Worm (Caenorhabditis elegans) whole organism, young adult: ENCODE data around the gene C28D4.10.

ENCODE experiments used
- B0261.1 ChIP-seq: sonication (generic microtip); optimal IDR thresholded peaks from 2 replicates; lab custom pipeline; 2016; ENCODE audit warnings: mild to moderate bottlenecking, missing genetic modification characterization, moderate library complexity, missing compliant biosample characterization
- C06A6.2 ChIP-seq: fragments of 200-800 bp; sonication (Bioruptor generic); conservative IDR thresholded peaks from 2 replicates; pipeline ENCODE4 v1.3.6; 2022; ENCODE audit warnings: missing genetic modification characterization, missing compliant biosample characterization
- D2030.7 ChIP-seq: fragments of 200-800 bp; sonication (Bioruptor generic); IDR thresholded peaks from 2 replicates; pipeline ENCODE4 v1.3.6; 2022; ENCODE audit warnings: missing genetic modification reagents, missing genetic modification characterization, missing compliant biosample characterization
- F23B12.7 ChIP-seq: sonication (generic microtip); optimal IDR thresholded peaks from 2 replicates; lab custom pipeline; 2017; ENCODE audit warnings: missing genetic modification characterization, mild to moderate bottlenecking, missing compliant biosample characterization, antibody characterized with exemption, moderate library complexity; ENCODE audit not compliant: insufficient read depth
- F57A8.1 ChIP-seq: fragments of 200-800 bp; sonication (Bioruptor generic); optimal IDR thresholded peaks from 2 replicates; lab custom pipeline; 2018; ENCODE audit warnings: mild to moderate bottlenecking, missing genetic modification characterization, moderate library complexity, missing compliant biosample characterization
- F57C9.4 ChIP-seq: sonication (generic microtip); optimal IDR thresholded peaks from 2 replicates; lab custom pipeline; 2017; ENCODE audit warnings: mild to moderate bottlenecking, missing genetic modification characterization, missing compliant biosample characterization
- K11D2.4 ChIP-seq: fragments of 200-800 bp; sonication (Bioruptor generic); IDR thresholded peaks from 2 replicates; pipeline ENCODE4 v1.3.6; 2022; ENCODE audit warnings: missing genetic modification reagents, missing genetic modification characterization, missing compliant biosample characterization
- T07F8.4 ChIP-seq: sonication (generic microtip); optimal IDR thresholded peaks from 2 replicates; lab custom pipeline; 2016; ENCODE audit warnings: mild to moderate bottlenecking, missing genetic modification characterization, moderate library complexity, missing compliant biosample characterization
- Y56A3A.18 ChIP-seq: fragments of 200-800 bp; sonication (Bioruptor generic); IDR thresholded peaks from 2 replicates; pipeline ENCODE4 v1.3.6; 2022; ENCODE audit warnings: missing genetic modification reagents, missing genetic modification characterization, missing compliant biosample characterization
- Y79H2A.3 ChIP-seq: fragments of 200-800 bp; sonication (Bioruptor generic); conservative IDR thresholded peaks from 2 replicates; pipeline ENCODE4 v1.3.6; 2022; ENCODE audit warnings: missing genetic modification reagents, missing genetic modification characterization, missing compliant biosample characterization
- aptf-3 ChIP-seq: fragments of 200-800 bp; sonication (Bioruptor generic); IDR thresholded peaks from 2 replicates; pipeline ENCODE4 v1.3.6; 2022; ENCODE audit warnings: missing genetic modification characterization, missing compliant biosample characterization
- attf-5 ChIP-seq: fragments of 200-800 bp; sonication (Bioruptor generic); optimal IDR thresholded peaks from 2 replicates; lab custom pipeline; 2018; ENCODE audit warnings: mild to moderate bottlenecking, missing genetic modification characterization, missing compliant biosample characterization
- bed-2 ChIP-seq: fragments of 200-800 bp; sonication (Bioruptor generic); IDR thresholded peaks from 2 replicates; pipeline ENCODE4 v1.3.6; 2022; ENCODE audit warnings: missing genetic modification reagents, missing genetic modification characterization, missing compliant biosample characterization
- ceh-100 ChIP-seq: fragments of 200-800 bp; sonication (Bioruptor generic); IDR thresholded peaks from 2 replicates; pipeline ENCODE4 v1.3.6; 2022; ENCODE audit warnings: missing genetic modification reagents, missing genetic modification characterization, missing compliant biosample characterization
- ceh-40 ChIP-seq: fragments of 200-800 bp; sonication (Bioruptor generic); IDR thresholded peaks from 2 replicates; pipeline ENCODE4 v1.3.6; 2022; ENCODE audit warnings: missing genetic modification characterization, missing compliant biosample characterization
- ceh-91 ChIP-seq: fragments of 200-800 bp; sonication (Bioruptor generic); IDR thresholded peaks from 2 replicates; pipeline ENCODE4 v1.3.6; 2022; ENCODE audit warnings: missing genetic modification reagents, missing genetic modification characterization, missing compliant biosample characterization
- dox-1 ChIP-seq: fragments of 200-800 bp; sonication (Bioruptor generic); IDR thresholded peaks from 2 replicates; pipeline ENCODE4 v1.3.6; 2022; ENCODE audit warnings: missing genetic modification reagents, missing genetic modification characterization, missing compliant biosample characterization
- dpl-1 ChIP-seq: fragments of 150-350 bp; optimal IDR thresholded peaks from 2 replicates; lab custom pipeline; 2014; ENCODE audit warnings: missing biosample characterization, missing genetic modification reagents, missing genetic modification characterization
- efl-1 ChIP-seq: fragments of 150-350 bp; optimal IDR thresholded peaks from 2 replicates; lab custom pipeline; 2014; ENCODE audit warnings: missing biosample characterization, missing genetic modification reagents, missing genetic modification characterization
- egl-44 ChIP-seq: fragments of 200-800 bp; sonication (Bioruptor generic); IDR thresholded peaks from 2 replicates; pipeline ENCODE4 v1.3.6; 2022; ENCODE audit warnings: missing genetic modification reagents, missing genetic modification characterization, missing compliant biosample characterization
- egrh-3 ChIP-seq: fragments of 200-800 bp; sonication (Bioruptor generic); IDR thresholded peaks from 2 replicates; pipeline ENCODE4 v1.3.6; 2022; ENCODE audit warnings: missing genetic modification reagents, missing genetic modification characterization, missing compliant biosample characterization
- hlh-26 ChIP-seq: fragments of 200-800 bp; sonication (Bioruptor generic); conservative IDR thresholded peaks from 2 replicates; pipeline ENCODE4 v1.3.6; 2022; ENCODE audit warnings: missing genetic modification reagents, missing genetic modification characterization, missing compliant biosample characterization
- hmg-20 ChIP-seq: fragments of 200-800 bp; sonication (Bioruptor generic); IDR thresholded peaks from 2 replicates; pipeline ENCODE4 v1.3.6; 2022; ENCODE audit warnings: missing genetic modification reagents, missing genetic modification characterization, missing compliant biosample characterization
- hrde-1 ChIP-seq: sonication (generic microtip); optimal IDR thresholded peaks from 2 replicates; lab custom pipeline; 2016; ENCODE audit warnings: missing genetic modification characterization, mild to moderate bottlenecking, missing compliant biosample characterization, moderate library complexity, missing genotype, missing genetic modification reagents, borderline replicate concordance
- hsf-1 ChIP-seq: fragments of 200-800 bp; sonication (Bioruptor generic); IDR thresholded peaks from 2 replicates; pipeline ENCODE4 v1.3.6; 2022; ENCODE audit warnings: missing genetic modification reagents, missing genetic modification characterization, missing compliant biosample characterization
- lin-26 ChIP-seq: fragments of 200-800 bp; sonication (Bioruptor generic); IDR thresholded peaks from 2 replicates; pipeline ENCODE4 v1.3.6; 2022; ENCODE audit warnings: missing genetic modification reagents, missing genetic modification characterization, missing compliant biosample characterization
- lin-35 ChIP-seq, 3 experiments: fragments of 150-350 bp in 2 of 3; sonication (generic microtip) in 1 of 3; optimal IDR thresholded peaks; 2 replicates each; lab custom pipeline; 2014 to 2018; ENCODE audit warnings: missing biosample characterization in 3 of 3, missing genetic modification characterization in 3 of 3, missing genetic modification reagents in 3 of 3
- lsl-1 ChIP-seq: fragments of 200-800 bp; sonication (Bioruptor generic); optimal IDR thresholded peaks from 2 replicates; lab custom pipeline; 2018; ENCODE audit warnings: mild to moderate bottlenecking, missing genetic modification characterization, moderate library complexity, missing compliant biosample characterization
- madf-10 ChIP-seq: sonication (generic microtip); optimal IDR thresholded peaks from 2 replicates; lab custom pipeline; 2016; ENCODE audit warnings: mild to moderate bottlenecking, missing genetic modification characterization, missing compliant biosample characterization
- madf-8 ChIP-seq: fragments of 200-800 bp; sonication (Bioruptor generic); conservative IDR thresholded peaks from 2 replicates; pipeline ENCODE4 v1.3.6; 2022; ENCODE audit warnings: missing genetic modification reagents, missing genetic modification characterization, missing compliant biosample characterization
- mel-28 ChIP-seq: sonication (generic microtip); optimal IDR thresholded peaks from 2 replicates; lab custom pipeline; 2016; ENCODE audit warnings: borderline replicate concordance, mild to moderate bottlenecking, missing genetic modification characterization, missing compliant biosample characterization
- mes-4 ChIP-seq: sonication (generic microtip); optimal IDR thresholded peaks from 2 replicates; lab custom pipeline; 2016; ENCODE audit warnings: missing genotype, missing genetic modification characterization, missing compliant biosample characterization
- nfyb-1 ChIP-seq: fragments of 200-800 bp; sonication (Bioruptor generic); IDR thresholded peaks from 2 replicates; pipeline ENCODE4 v1.3.6; 2022; ENCODE audit warnings: missing genetic modification reagents, missing genetic modification characterization, missing compliant biosample characterization
- nhr-27 ChIP-seq: fragments of 200-800 bp; sonication (Bioruptor generic); optimal IDR thresholded peaks from 2 replicates; lab custom pipeline; 2018; ENCODE audit warnings: mild to moderate bottlenecking, missing genetic modification characterization, moderate library complexity, missing compliant biosample characterization
- rec-8 ChIP-seq, 2 experiments: sonication (generic microtip); optimal IDR thresholded peaks; 2 replicates each; lab custom pipeline; 2016; ENCODE audit warnings: mild to moderate bottlenecking in 2 of 2, missing genetic modification characterization in 2 of 2, missing genetic modification reagents in 2 of 2, missing genotype in 2 of 2, missing biosample characterization in 1 of 2, missing compliant biosample characterization in 1 of 2, moderate library complexity in 1 of 2
- sdz-38 ChIP-seq: sonication (generic microtip); optimal IDR thresholded peaks from 2 replicates; lab custom pipeline; 2016; ENCODE audit warnings: missing genotype, missing genetic modification characterization, missing compliant biosample characterization
- sea-2 ChIP-seq: fragments of 200-800 bp; sonication (Bioruptor generic); IDR thresholded peaks from 2 replicates; pipeline ENCODE4 v1.3.6; 2022; ENCODE audit warnings: missing genetic modification characterization, missing compliant biosample characterization
- snpc-1.1 ChIP-seq: sonication (generic microtip); optimal IDR thresholded peaks from 2 replicates; lab custom pipeline; 2017; ENCODE audit warnings: missing genetic modification characterization, mild to moderate bottlenecking, missing compliant biosample characterization, antibody characterized with exemption, moderate library complexity, missing genotype, missing genetic modification reagents; ENCODE audit not compliant: insufficient read depth
- snpc-1.3 ChIP-seq: sonication (generic microtip); optimal IDR thresholded peaks from 2 replicates; lab custom pipeline; 2017; ENCODE audit warnings: missing genetic modification characterization, mild to moderate bottlenecking, missing compliant biosample characterization, antibody characterized with exemption, moderate library complexity, missing genotype, missing genetic modification reagents; ENCODE audit not compliant: insufficient read depth
- snpc-3.4 ChIP-seq: sonication (generic microtip); optimal IDR thresholded peaks from 2 replicates; lab custom pipeline; 2017; ENCODE audit warnings: missing genetic modification characterization, mild to moderate bottlenecking, missing compliant biosample characterization, antibody characterized with exemption, moderate library complexity, missing genotype, missing genetic modification reagents
- snpc-4 ChIP-seq, 5 experiments: fragments of 150-350 bp in 1 of 5; sonication (generic microtip) in 4 of 5; optimal IDR thresholded peaks; 2 replicates each; lab custom pipeline; 2014 to 2018; ENCODE audit warnings: missing genetic modification characterization in 5 of 5, missing biosample characterization in 3 of 5, antibody characterized with exemption in 2 of 5, mild to moderate bottlenecking in 2 of 5, missing compliant biosample characterization in 2 of 5, missing genotype in 2 of 5, moderate library complexity in 2 of 5, missing genetic modification reagents in 1 of 5
- sptf-2 ChIP-seq: fragments of 200-800 bp; sonication (Bioruptor generic); optimal IDR thresholded peaks from 2 replicates; lab custom pipeline; 2018; ENCODE audit warnings: mild to moderate bottlenecking, missing genetic modification characterization, missing compliant biosample characterization
- tbp1 ChIP-seq: fragments of 200-800 bp; sonication (Bioruptor generic); optimal IDR thresholded peaks from 2 replicates; lab custom pipeline; 2018; ENCODE audit warnings: mild to moderate bottlenecking, missing genetic modification characterization, missing compliant biosample characterization
- tlf-1 ChIP-seq: fragments of 200-800 bp; sonication (Bioruptor generic); optimal IDR thresholded peaks from 2 replicates; lab custom pipeline; 2018; ENCODE audit warnings: mild to moderate bottlenecking, missing genetic modification characterization, missing compliant biosample characterization
- unc-62 ChIP-seq: fragments of 150-350 bp; optimal IDR thresholded peaks from 2 replicates; lab custom pipeline; 2014; ENCODE audit warnings: missing biosample characterization, missing genetic modification reagents, missing genetic modification characterization
- ztf-22 ChIP-seq: fragments of 200-800 bp; sonication (Bioruptor generic); optimal IDR thresholded peaks from 2 replicates; lab custom pipeline; 2018; ENCODE audit warnings: mild to moderate bottlenecking, missing genetic modification characterization, moderate library complexity, missing compliant biosample characterization
- ztf-3 ChIP-seq: fragments of 200-800 bp; sonication (Bioruptor generic); optimal IDR thresholded peaks from 2 replicates; lab custom pipeline; 2018; ENCODE audit warnings: mild to moderate bottlenecking, missing genetic modification characterization, missing compliant biosample characterization

Gene C28D4.10

ce11 chrIV:9739001-9739400 lies 707 bp downstream of the C28D4.10 start (continued):
- TF ChIP-seq hrde-1 (peak; percentile 79), T07F8.4 (tag; lab: Kevin White, UChicago) (no peak), D2030.7 (GFP tag; lab: Robert Waterston, UW) (peak; percentile 45), ztf-22 (no peak), hsf-1 (GFP tag; lab: Robert Waterston, UW) (peak; percentile 66; the same call in 1 of the 2 replicates), attf-5 (GFP tag; lab: Kevin White, UChicago) (no peak), ztf-3 (GFP tag; lab: Kevin White, UChicago) (no peak), madf-10 (tag; lab: Kevin White, UChicago) (no peak), aptf-3 (no peak), tbp1 (GFP tag; lab: Kevin White, UChicago) (peak; percentile 33), lin-35 (GFP tag; optimal IDR thresholded peaks at IDR 0.05; lab: Kevin White, UChicago) (no peak), F23B12.7 (no peak), F57C9.4 (tag; lab: Kevin White, UChicago) (no peak), mel-28 (tag; lab: Kevin White, UChicago) (no peak), lin-26 (GFP tag; lab: Robert Waterston, UW) (no peak; the same call in 1 of the 2 replicates), egrh-3 (no peak), C06A6.2 (no peak), sea-2 (GFP tag; lab: Robert Waterston, UW) (no peak), nhr-27 (no peak), B0261.1 (tag; lab: Kevin White, UChicago) (no peak), snpc-4 (GFP tag; optimal IDR thresholded peaks at IDR 0.05; lab: Kevin White, UChicago) (peak; percentile 40), snpc-4 (tag; optimal IDR thresholded peaks at IDR 0.05; lab: Kevin White, UChicago) (peak in 2 of 4 experiments; percentile 16 to 53), hlh-26 (no peak), madf-8 (no peak), sptf-2 (GFP tag; lab: Kevin White, UChicago) (no peak), ceh-40 (GFP tag; lab: Robert Waterston, UW) (no peak), F57A8.1 (GFP tag; lab: Kevin White, UChicago) (no peak), ceh-91 (GFP tag; lab: Robert Waterston, UW) (no peak), snpc-1.3 (tag; lab: Kevin White, UChicago) (no peak), hmg-20 (GFP tag; lab: Robert Waterston, UW) (no peak; the same call in 1 of the 2 replicates), tlf-1 (GFP tag; lab: Kevin White, UChicago) (peak; percentile 59), dpl-1 (no peak), bed-2 (GFP tag; lab: Robert Waterston, UW) (no peak), ceh-100 (no peak), rec-8 (tag; optimal IDR thresholded peaks at IDR 0.05; lab: Kevin White, UChicago) (no peak), egl-44 (GFP tag; lab: Robert Waterston, UW) (no peak), nfyb-1 (peak; percentile 67; the same call in 1 of the 2 replicates), snpc-1.1 (tag; lab: Kevin White, UChicago) (no peak), K11D2.4 (GFP tag; lab: Robert Waterston, UW) (no peak), unc-62 (GFP tag; lab: Kevin White, UChicago) (no peak), dox-1 (GFP tag; lab: Robert Waterston, UW) (no peak), mes-4 (tag; lab: Kevin White, UChicago) (no peak), Y56A3A.18 (GFP tag; lab: Robert Waterston, UW) (no peak), Y79H2A.3 (0 out of 2 replicates have a peak, but pooled peaks have one; percentile 49), efl-1 (GFP tag; lab: Kevin White, UChicago) (peak; percentile 33), snpc-3.4 (tag; lab: Kevin White, UChicago) (no peak), sdz-38 (tag; lab: Kevin White, UChicago) (no peak), lsl-1 (GFP tag; lab: Kevin White, UChicago) (peak; percentile 38)
